Worm (Caenorhabditis elegans) whole organism, L2 larva: Measurements from ENCODE around the gene Y48A6C.8.

Source experiments
- C34F6.9 ChIP-seq: fragments of 150-350 bp; optimal IDR thresholded peaks from 2 replicates; lab custom pipeline; 2014; ENCODE audit warnings: missing biosample characterization, missing genetic modification characterization
- F13H6.1 ChIP-seq: sonication (generic microtip); optimal IDR thresholded peaks from 2 replicates; lab custom pipeline; 2016; ENCODE audit warnings: missing genetic modification characterization, missing compliant biosample characterization
- R02D3.7 ChIP-seq: fragments of 150-350 bp; optimal IDR thresholded peaks from 2 replicates; lab custom pipeline; 2014; ENCODE audit warnings: missing biosample characterization, missing genetic modification characterization
- ZK546.5 ChIP-seq: sonication (generic microtip); optimal IDR thresholded peaks from 2 replicates; lab custom pipeline; 2017; ENCODE audit warnings: missing biosample characterization, missing genetic modification characterization
- alr-1 ChIP-seq: fragments of 150-350 bp; optimal IDR thresholded peaks from 2 replicates; lab custom pipeline; 2014; ENCODE audit warnings: missing biosample characterization, missing genetic modification characterization
- aly-2 ChIP-seq: fragments of 150-350 bp; optimal IDR thresholded peaks from 2 replicates; lab custom pipeline; 2014; ENCODE audit warnings: missing biosample characterization, missing genetic modification characterization
- ama-1 ChIP-seq: fragments of 150-350 bp; optimal IDR thresholded peaks from 2 replicates; lab custom pipeline; 2018; ENCODE audit warnings: inconsistent platforms
- blmp-1 ChIP-seq: sonication (generic microtip); optimal IDR thresholded peaks from 2 replicates; lab custom pipeline; 2017; ENCODE audit warnings: missing genetic modification characterization, mild to moderate bottlenecking, missing compliant biosample characterization, antibody characterized with exemption, moderate library complexity; ENCODE audit not compliant: insufficient read depth
- ceh-16 ChIP-seq: fragments of 150-350 bp; optimal IDR thresholded peaks from 2 replicates; lab custom pipeline; 2014; ENCODE audit warnings: missing biosample characterization, missing genetic modification characterization
- ceh-82 ChIP-seq: fragments of 150-350 bp; optimal IDR thresholded peaks from 2 replicates; lab custom pipeline; 2014; ENCODE audit warnings: missing biosample characterization, missing genetic modification characterization
- crh-2 ChIP-seq: sonication (generic microtip); optimal IDR thresholded peaks from 2 replicates; lab custom pipeline; 2017; ENCODE audit warnings: missing biosample characterization, missing genetic modification characterization
- dmd-4 ChIP-seq: sonication (generic microtip); optimal IDR thresholded peaks from 2 replicates; lab custom pipeline; 2017; ENCODE audit warnings: missing biosample characterization, missing genetic modification characterization
- egl-27 ChIP-seq: sonication (generic microtip); optimal IDR thresholded peaks from 3 replicates; lab custom pipeline; 2017; ENCODE audit warnings: missing biosample characterization, missing genetic modification reagents, missing genetic modification characterization
- elt-1 ChIP-seq: fragments of 150-350 bp; optimal IDR thresholded peaks from 2 replicates; lab custom pipeline; 2014; ENCODE audit warnings: missing biosample characterization, missing genetic modification characterization
- fos-1 ChIP-seq: fragments of 150-350 bp; optimal IDR thresholded peaks from 2 replicates; lab custom pipeline; 2014; ENCODE audit warnings: missing biosample characterization, missing genetic modification characterization
- gmeb-1 ChIP-seq: fragments of 150-350 bp; optimal IDR thresholded peaks from 2 replicates; lab custom pipeline; 2014; ENCODE audit warnings: missing biosample characterization, missing genetic modification characterization
- lin-11 ChIP-seq: fragments of 150-350 bp; sonication (generic microtip); optimal IDR thresholded peaks from 2 replicates; lab custom pipeline; 2014; ENCODE audit warnings: missing biosample characterization, missing genetic modification characterization, inconsistent platforms, mixed read lengths
- lin-13 ChIP-seq: fragments of 150-350 bp; optimal IDR thresholded peaks from 2 replicates; lab custom pipeline; 2014; ENCODE audit warnings: missing biosample characterization, missing genetic modification reagents, missing genetic modification characterization
- lin-39 ChIP-seq: fragments of 150-350 bp; optimal IDR thresholded peaks from 2 replicates; lab custom pipeline; 2014; ENCODE audit warnings: missing biosample characterization, missing genetic modification reagents, missing genetic modification characterization
- lsy-2 ChIP-seq, 2 experiments: fragments of 150-350 bp in 1 of 2; sonication (generic microtip) in 1 of 2; optimal IDR thresholded peaks; 2 replicates each; lab custom pipeline; 2014 to 2017; ENCODE audit warnings: missing biosample characterization in 2 of 2, missing genetic modification characterization in 2 of 2
- mdl-1 ChIP-seq, 2 experiments: fragments of 150-350 bp in 1 of 2; sonication (generic microtip) in 1 of 2; optimal IDR thresholded peaks; 2 replicates each; lab custom pipeline; 2017; ENCODE audit warnings: missing biosample characterization in 2 of 2, missing genetic modification characterization in 2 of 2
- nhr-10 ChIP-seq: sonication (generic microtip); optimal IDR thresholded peaks from 2 replicates; lab custom pipeline; 2017; ENCODE audit warnings: missing biosample characterization, missing genetic modification characterization
- nhr-129 ChIP-seq: fragments of 150-350 bp; optimal IDR thresholded peaks from 2 replicates; lab custom pipeline; 2014; ENCODE audit warnings: missing biosample characterization, missing genetic modification characterization
- nhr-21 ChIP-seq: fragments of 150-350 bp; optimal IDR thresholded peaks from 2 replicates; lab custom pipeline; 2014; ENCODE audit warnings: missing biosample characterization, missing genetic modification characterization
- nhr-25 ChIP-seq: fragments of 150-350 bp; sonication (generic microtip); optimal IDR thresholded peaks from 3 replicates; lab custom pipeline; 2014; ENCODE audit warnings: missing biosample characterization, missing genetic modification characterization
- nhr-6 ChIP-seq: fragments of 150-350 bp; optimal IDR thresholded peaks from 2 replicates; lab custom pipeline; 2014; ENCODE audit warnings: missing biosample characterization, missing genetic modification characterization
- peb-1 ChIP-seq: fragments of 150-350 bp; optimal IDR thresholded peaks from 2 replicates; lab custom pipeline; 2014; ENCODE audit warnings: missing biosample characterization, missing genetic modification characterization
- sem-4 ChIP-seq: fragments of 150-350 bp; optimal IDR thresholded peaks from 2 replicates; lab custom pipeline; 2014; ENCODE audit warnings: missing biosample characterization, missing genetic modification reagents, missing genetic modification characterization
- skn-1 ChIP-seq: sonication (generic microtip); optimal IDR thresholded peaks from 2 replicates; lab custom pipeline; 2017; ENCODE audit warnings: missing biosample characterization, missing genetic modification characterization
- sma-3 ChIP-seq: sonication (generic microtip); optimal IDR thresholded peaks from 2 replicates; lab custom pipeline; 2016; ENCODE audit warnings: missing genetic modification reagents, missing genetic modification characterization, missing compliant biosample characterization
- sma-9 ChIP-seq, 2 experiments: fragments of 150-350 bp in 1 of 2; sonication (generic microtip) in 1 of 2; optimal IDR thresholded peaks; 2 replicates each; lab custom pipeline; 2014 to 2016; ENCODE audit warnings: missing genetic modification characterization in 2 of 2, mild to moderate bottlenecking in 1 of 2, missing biosample characterization in 1 of 2, missing compliant biosample characterization in 1 of 2, missing genetic modification reagents in 1 of 2, moderate library complexity in 1 of 2
- snpc-4 ChIP-seq: fragments of 150-350 bp; optimal IDR thresholded peaks from 2 replicates; lab custom pipeline; 2014; ENCODE audit warnings: missing biosample characterization, missing genetic modification characterization
- unc-39 ChIP-seq: fragments of 150-350 bp; optimal IDR thresholded peaks from 2 replicates; lab custom pipeline; 2014; ENCODE audit warnings: missing biosample characterization, missing genetic modification characterization
- unc-55 ChIP-seq: fragments of 150-350 bp; sonication (generic microtip); optimal IDR thresholded peaks from 3 replicates; lab custom pipeline; 2014; ENCODE audit warnings: missing biosample characterization, missing genetic modification reagents, missing genetic modification characterization
- unc-62 ChIP-seq: fragments of 150-350 bp; optimal IDR thresholded peaks from 2 replicates; lab custom pipeline; 2014; ENCODE audit warnings: missing biosample characterization, missing genetic modification reagents, missing genetic modification characterization
- zag-1 ChIP-seq: fragments of 150-350 bp; optimal IDR thresholded peaks from 2 replicates; lab custom pipeline; 2014; ENCODE audit warnings: missing biosample characterization, missing genetic modification characterization
- ztf-11 ChIP-seq: sonication (generic microtip); optimal IDR thresholded peaks from 2 replicates; lab custom pipeline; 2017; ENCODE audit warnings: missing biosample characterization, missing genetic modification characterization
- ztf-4 ChIP-seq: fragments of 150-350 bp; optimal IDR thresholded peaks from 2 replicates; lab custom pipeline; 2014; ENCODE audit warnings: missing biosample characterization, missing genetic modification characterization

The Y48A6C.8 gene

DNA sequence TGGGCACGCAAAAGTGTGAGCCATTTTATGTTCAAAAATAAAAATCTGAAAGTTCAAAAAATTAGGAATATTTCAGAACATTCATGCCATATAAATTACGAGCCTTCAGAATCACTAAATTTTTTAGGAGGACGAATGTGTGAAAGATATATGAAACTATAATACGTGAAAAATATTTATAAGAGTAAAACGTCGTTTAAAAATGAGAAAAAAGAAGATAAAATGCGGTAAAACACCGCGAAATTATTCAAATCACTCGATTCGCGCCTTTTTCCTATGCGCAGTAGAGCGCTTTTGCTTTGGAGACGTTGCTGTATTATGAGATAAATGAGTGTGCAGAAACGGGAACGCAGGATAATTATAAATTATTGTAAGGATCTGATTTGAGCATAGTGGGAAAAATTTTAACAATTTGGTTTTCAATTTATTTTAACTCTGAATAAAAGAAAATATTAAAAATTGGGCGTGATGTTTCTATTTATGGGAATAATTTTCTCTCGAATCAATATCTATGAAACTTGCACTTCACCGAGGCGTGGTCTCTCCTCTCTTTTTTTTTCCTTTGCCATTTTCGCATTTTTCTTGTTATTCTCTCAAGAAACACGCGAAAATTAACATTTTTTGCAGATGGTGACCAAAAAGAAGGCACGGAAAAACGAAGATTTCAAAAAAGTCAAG lies 8.1 kb downstream of the Y48A6C.8 start, which contains the start of the genes sup-35 and Y48A6C.4:
Gene sup-35 (minus strand): TSS at position 51 of the 678 bp plus-strand sequence.
Gene Y48A6C.4 (plus strand): TSS at position 628 of the 678 bp plus-strand sequence.
- TF ChIP-seq ztf-4 (tag; lab: Kevin White, UChicago) (peak; percentile 49), gmeb-1 (tag; lab: Kevin White, UChicago) (peak; percentile 93), nhr-129 (tag; lab: Kevin White, UChicago) (peak; percentile 76), C34F6.9 (peak; percentile 91), R02D3.7 (tag; lab: Kevin White, UChicago) (no peak), sma-3 (peak; percentile 96), nhr-25 (peak; percentile 64), aly-2 (tag; lab: Kevin White, UChicago) (no peak), fos-1 (tag; lab: Kevin White, UChicago) (peak; percentile 34), crh-2 (tag; lab: Kevin White, UChicago) (peak; percentile 85), sma-9 (GFP tag; optimal IDR thresholded peaks at IDR 0.05; lab: Kevin White, UChicago) (peak; percentile 77), sma-9 (tag; optimal IDR thresholded peaks at IDR 0.05; lab: Kevin White, UChicago) (no peak), sem-4 (tag; lab: Kevin White, UChicago) (peak; percentile 30), alr-1 (tag; lab: Kevin White, UChicago) (no peak), ceh-82 (no peak), lin-13 (GFP tag; lab: Kevin White, UChicago) (peak; percentile 91), lin-11 (tag; lab: Kevin White, UChicago) (no peak), egl-27 (tag; lab: Kevin White, UChicago) (no peak), unc-62 (GFP tag; lab: Kevin White, UChicago) (no peak), skn-1 (tag; lab: Kevin White, UChicago) (no peak), nhr-6 (tag; lab: Kevin White, UChicago) (peak; percentile 64), F13H6.1 (tag; lab: Kevin White, UChicago) (peak; percentile 73), ama-1 (lab: Kevin White, UChicago) (no peak), ztf-11 (tag; lab: Kevin White, UChicago) (no peak), blmp-1 (peak; percentile 8), lsy-2 (tag; optimal IDR thresholded peaks at IDR 0.05; lab: Kevin White, UChicago) (peak; percentile 57 to 90), ZK546.5 (no peak), unc-55 (GFP tag; lab: Kevin White, UChicago) (peak; percentile 91), snpc-4 (tag; lab: Kevin White, UChicago) (peak; percentile 77), zag-1 (tag; lab: Kevin White, UChicago) (no peak), nhr-10 (tag; lab: Kevin White, UChicago) (no peak), mdl-1 (tag; optimal IDR thresholded peaks at IDR 0.05; lab: Kevin White, UChicago) (peak in 1 of 2 experiments; percentile 3), nhr-21 (tag; lab: Kevin White, UChicago) (peak; percentile 61)

DNA sequence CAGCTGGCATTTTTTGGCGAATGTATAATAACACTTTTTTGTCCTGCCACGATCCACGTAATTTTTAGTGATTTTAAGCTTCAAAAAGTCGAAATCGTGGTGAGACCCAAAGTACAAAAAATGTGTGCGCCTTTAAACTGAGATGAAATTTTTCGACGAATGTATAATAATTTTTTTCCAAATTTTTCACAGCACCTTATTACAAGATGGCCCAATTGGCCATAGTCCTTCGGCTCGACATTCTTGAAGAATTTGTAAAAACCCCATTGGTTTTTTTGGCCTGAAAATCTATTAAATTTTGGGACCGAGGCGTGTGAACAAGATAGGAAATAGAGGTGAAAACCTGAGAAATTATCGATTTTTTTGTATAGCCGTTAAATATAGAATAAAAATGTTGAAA lies 11.5 kb downstream of the Y48A6C.8 start:
- no peak for TF ChIP-seq mdl-1 (tag; optimal IDR thresholded peaks at IDR 0.05; lab: Kevin White, UChicago)
- no peak for TF ChIP-seq skn-1 (tag; lab: Kevin White, UChicago)
- TF ChIP-seq crh-2 (tag; lab: Kevin White, UChicago), result no peak
- no peak for TF ChIP-seq ztf-11 (tag; lab: Kevin White, UChicago)
- no peak for TF ChIP-seq gmeb-1 (tag; lab: Kevin White, UChicago)
- TF ChIP-seq lin-11 (tag; lab: Kevin White, UChicago), result no peak
- no peak for TF ChIP-seq unc-39 (tag; lab: Kevin White, UChicago)
- no peak for TF ChIP-seq F13H6.1 (tag; lab: Kevin White, UChicago)
- no peak for TF ChIP-seq dmd-4 (tag; lab: Kevin White, UChicago)
- TF ChIP-seq sem-4 (tag; lab: Kevin White, UChicago), result no peak
- TF ChIP-seq peb-1, result no peak
- TF ChIP-seq elt-1 (tag; lab: Kevin White, UChicago), result no peak
- no peak for TF ChIP-seq ceh-16 (tag; lab: Kevin White, UChicago)
- no peak for TF ChIP-seq snpc-4 (tag; lab: Kevin White, UChicago)
- TF ChIP-seq nhr-25, result no peak
- no peak for TF ChIP-seq alr-1 (tag; lab: Kevin White, UChicago)
- no peak for TF ChIP-seq blmp-1
- no peak for TF ChIP-seq sma-3

DNA sequence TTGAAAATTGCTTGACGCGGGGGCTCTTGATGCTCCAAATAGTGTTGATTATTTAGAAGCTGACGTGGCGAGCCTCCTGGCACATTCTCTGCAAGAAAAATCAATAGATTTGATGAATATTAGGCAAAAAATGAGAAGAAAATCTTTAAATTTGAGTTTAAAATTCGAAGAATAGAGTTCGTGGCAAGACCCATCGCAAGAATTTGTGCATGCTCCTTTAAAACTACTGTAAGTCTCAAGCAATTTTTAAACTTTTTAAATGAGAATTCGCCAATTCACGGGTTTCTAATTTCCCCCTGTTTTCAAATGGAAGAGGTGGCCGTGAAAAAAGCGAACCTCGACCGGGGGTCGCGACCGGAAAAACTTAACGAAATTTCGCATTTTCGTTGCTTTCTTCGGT lies 13.6 kb downstream of the Y48A6C.8 start:
- TF ChIP-seq lin-39 (tag; lab: Kevin White, UChicago) (no peak), ZK546.5 (no peak)
- TF ChIP-seq, all 48 proteins: peak for 0
